Worm (Caenorhabditis elegans): ENCODE data around the gene C31C9.6.

ce11 chrII:13664993-13665680, 3.2 kb upstream of the C31C9.6 start:
- TF ChIP-seq nhr-237 (tag; optimal IDR thresholded peaks at IDR 0.05) (no peak), elt-3 (tag; optimal IDR thresholded peaks at IDR 0.05) (peak; percentile 47), zip-8 (tag; optimal IDR thresholded peaks at IDR 0.05) (no peak), unc-62 (GFP tag; optimal IDR thresholded peaks at IDR 0.05) (no peak), lsy-2 (tag; optimal IDR thresholded peaks at IDR 0.05) (no peak), unc-120 (tag; optimal IDR thresholded peaks at IDR 0.05; ENCODE audit: poor library complexity, severe bottlenecking) (no peak), mab-5 (tag; optimal IDR thresholded peaks at IDR 0.05) (no peak), pha-4 (tag; optimal IDR thresholded peaks at IDR 0.05) (no peak), mep-1 (tag; optimal IDR thresholded peaks at IDR 0.05) (no peak), tbx-8 (GFP tag; optimal IDR thresholded peaks at IDR 0.05) (no peak), unc-39 (tag; optimal IDR thresholded peaks at IDR 0.05) (no peak)
